Fruit fly (Drosophila melanogaster) whole organism, embryonic: ENCODE measurements around the gene CG32751.

Experiments used
- B-H1 ChIP-seq: fragments of 200-800 bp; sonication (Bioruptor generic); IDR thresholded peaks from 3 replicates; pipeline ENCODE4 v1.3.6; 2022; ENCODE audit warnings: missing biosample characterization, missing genetic modification characterization
- B-H2 ChIP-seq: fragments of 200-800 bp; sonication (Bioruptor generic); optimal IDR thresholded peaks from 2 replicates; lab custom pipeline; 2018; ENCODE audit warnings: missing biosample characterization, mild to moderate bottlenecking, missing genetic modification characterization
- CG10274 ChIP-seq: fragments of 200-800 bp; sonication (Bioruptor generic); optimal IDR thresholded peaks from 3 replicates; lab custom pipeline; 2017; ENCODE audit warnings: missing biosample characterization, mild to moderate bottlenecking, missing genetic modification characterization
- CG10431 ChIP-seq: fragments of 200-800 bp; sonication (Bioruptor generic); optimal IDR thresholded peaks from 3 replicates; lab custom pipeline; 2018; ENCODE audit warnings: missing biosample characterization, mild to moderate bottlenecking, missing genetic modification characterization
- CG10543 ChIP-seq: fragments of 200-800 bp; sonication (Bioruptor generic); optimal IDR thresholded peaks from 3 replicates; lab custom pipeline; 2017; ENCODE audit warnings: missing biosample characterization, mild to moderate bottlenecking, missing genetic modification characterization, moderate library complexity
- CG10565 ChIP-seq: fragments of 200-800 bp; sonication (Bioruptor generic); optimal IDR thresholded peaks from 3 replicates; lab custom pipeline; 2016; ENCODE audit warnings: missing biosample characterization, mild to moderate bottlenecking, missing genetic modification characterization
- CG1233 ChIP-seq: fragments of 200-800 bp; sonication (Bioruptor generic); optimal IDR thresholded peaks from 4 replicates; lab custom pipeline; 2018; ENCODE audit warnings: missing biosample characterization, mild to moderate bottlenecking, missing genetic modification characterization
- CG12744 ChIP-seq: fragments of 200-800 bp; sonication (Bioruptor generic); optimal IDR thresholded peaks from 2 replicates; lab custom pipeline; 2016; ENCODE audit warnings: missing biosample characterization, missing genetic modification characterization
- CG13775 ChIP-seq: fragments of 200-800 bp; sonication (Bioruptor generic); optimal IDR thresholded peaks from 3 replicates; lab custom pipeline; 2017; ENCODE audit warnings: missing biosample characterization, mild to moderate bottlenecking, missing genetic modification characterization
- CG14710 ChIP-seq: fragments of 200-800 bp; sonication (Bioruptor generic); optimal IDR thresholded peaks from 3 replicates; lab custom pipeline; 2019; ENCODE audit warnings: missing biosample characterization, mild to moderate bottlenecking, missing genetic modification characterization, moderate library complexity
- CG16779 ChIP-seq: fragments of 200-800 bp; sonication (Bioruptor generic); IDR thresholded peaks from 2 replicates; pipeline ENCODE4 v1.3.6; 2022; ENCODE audit warnings: missing biosample characterization, missing genetic modification characterization
- CG2875 ChIP-seq: fragments of 200-800 bp; sonication (Bioruptor generic); optimal IDR thresholded peaks from 2 replicates; lab custom pipeline; 2017; ENCODE audit warnings: missing biosample characterization, mild to moderate bottlenecking, missing genetic modification characterization, missing genetic modification reagents
- CG3726 ChIP-seq: fragments of 200-800 bp; sonication (Bioruptor generic); IDR thresholded peaks from 3 replicates; pipeline ENCODE4, ENCODE4 v1.3.6; 2022; ENCODE audit warnings: missing biosample characterization, missing genetic modification characterization
- CG4282 ChIP-seq: fragments of 200-800 bp; sonication (Bioruptor generic); optimal IDR thresholded peaks from 2 replicates; lab custom pipeline; 2016; ENCODE audit warnings: missing biosample characterization, missing genetic modification characterization
- CG4404 ChIP-seq: fragments of 200-800 bp; sonication (Bioruptor generic); IDR thresholded peaks from 2 replicates; pipeline ENCODE4 v1.3.6; 2022; ENCODE audit warnings: missing biosample characterization, missing genetic modification characterization
- CG6175 ChIP-seq: fragments of 200-800 bp; sonication (Bioruptor generic); IDR thresholded peaks from 3 replicates; pipeline ENCODE4 v1.3.6; 2022; ENCODE audit warnings: missing biosample characterization, missing genetic modification characterization
- CG6272 ChIP-seq: fragments of 200-800 bp; sonication (Bioruptor generic); IDR thresholded peaks from 2 replicates; pipeline ENCODE4 v1.3.6; 2022; ENCODE audit warnings: missing biosample characterization, missing genetic modification characterization
- CG7987 ChIP-seq: fragments of 200-800 bp; sonication (Bioruptor generic); optimal IDR thresholded peaks from 2 replicates; lab custom pipeline; 2018; ENCODE audit warnings: missing biosample characterization, mild to moderate bottlenecking, missing genetic modification characterization, moderate library complexity
- CHES-1-like ChIP-seq: fragments of 200-800 bp; sonication (Bioruptor generic); optimal IDR thresholded peaks from 2 replicates; lab custom pipeline; 2016; ENCODE audit warnings: missing biosample characterization, missing genetic modification characterization
- CoRest ChIP-seq: fragments of 200-800 bp; sonication (Bioruptor generic); optimal IDR thresholded peaks from 3 replicates; lab custom pipeline; 2018; ENCODE audit warnings: missing biosample characterization, mild to moderate bottlenecking, missing genetic modification characterization, moderate library complexity
- Dp ChIP-seq: fragments of 200-800 bp; sonication (Bioruptor generic); optimal IDR thresholded peaks from 2 replicates; lab custom pipeline; 2018; ENCODE audit warnings: missing biosample characterization, mild to moderate bottlenecking, missing genetic modification characterization, moderate library complexity
- HLHmδ ChIP-seq: fragments of 200-800 bp; sonication (Bioruptor generic); optimal IDR thresholded peaks from 2 replicates; lab custom pipeline; 2018; ENCODE audit warnings: missing biosample characterization, mild to moderate bottlenecking, missing genetic modification characterization, moderate library complexity
- HmgZ ChIP-seq: fragments of 200-800 bp; sonication (Bioruptor generic); optimal IDR thresholded peaks from 2 replicates; lab custom pipeline; 2018; ENCODE audit warnings: missing biosample characterization, mild to moderate bottlenecking, missing genetic modification characterization
- Hmr ChIP-seq: fragments of 200-800 bp; sonication (Bioruptor generic); optimal IDR thresholded peaks from 3 replicates; lab custom pipeline; 2017; ENCODE audit warnings: mild to moderate bottlenecking, missing biosample characterization, missing genetic modification reagents, missing genetic modification characterization
- Hr39 ChIP-seq: fragments of >200 bp; optimal IDR thresholded peaks from 2 replicates; lab custom pipeline; 2017
- Hsf ChIP-seq: fragments of 200-800 bp; sonication (Bioruptor generic); optimal IDR thresholded peaks from 3 replicates; lab custom pipeline; 2016; ENCODE audit warnings: missing biosample characterization, missing genetic modification characterization
- MBD-R2 ChIP-seq: fragments of 200-800 bp; sonication (Bioruptor generic); IDR thresholded peaks from 2 replicates; pipeline ENCODE4 v1.3.6; 2022; ENCODE audit warnings: missing biosample characterization, missing genetic modification characterization
- Myb ChIP-seq: fragments of 200-800 bp; sonication (Bioruptor generic); optimal IDR thresholded peaks from 2 replicates; lab custom pipeline; 2016; ENCODE audit warnings: missing biosample characterization, missing genetic modification characterization
- Side ChIP-seq: fragments of 200-800 bp; sonication (Bioruptor generic); optimal IDR thresholded peaks from 2 replicates; lab custom pipeline; 2016; ENCODE audit warnings: missing biosample characterization, missing genetic modification characterization
- Trl ChIP-seq, 3 experiments: fragments of >200 bp in 2 of 3; fragments of 200-800 bp in 1 of 3; sonication (Bioruptor generic) in 1 of 3; optimal IDR thresholded peaks; 2 replicates in 1 of 3; 3 replicates in 2 of 3; lab custom pipeline; 2016 to 2017; ENCODE audit warnings: missing biosample characterization in 1 of 3, missing genetic modification characterization in 1 of 3
- Xrp1 ChIP-seq: fragments of 200-800 bp; sonication (Bioruptor generic); IDR thresholded peaks from 2 replicates; pipeline ENCODE4 v1.3.6; 2022; ENCODE audit warnings: missing biosample characterization, missing genetic modification characterization
- al ChIP-seq: fragments of 200-800 bp; sonication (Bioruptor generic); IDR thresholded peaks from 2 replicates; pipeline ENCODE4 v1.3.6; 2022; ENCODE audit warnings: missing biosample characterization, missing genetic modification characterization
- ato ChIP-seq: fragments of 200-800 bp; sonication (Bioruptor generic); IDR thresholded peaks from 2 replicates; pipeline ENCODE4 v1.3.6; 2022; ENCODE audit warnings: missing biosample characterization, missing genetic modification characterization; ENCODE audit not compliant: partially characterized antibody
- bab2 ChIP-seq: fragments of 200-800 bp; sonication (Bioruptor generic); optimal IDR thresholded peaks from 2 replicates; lab custom pipeline; 2016; ENCODE audit warnings: missing biosample characterization, missing genetic modification characterization
- cas ChIP-seq: fragments of 200-800 bp; sonication (Bioruptor generic); IDR thresholded peaks from 2 replicates; pipeline ENCODE4 v1.3.6; 2022; ENCODE audit warnings: missing biosample characterization, missing genetic modification characterization
- dmrt11E ChIP-seq: fragments of 200-800 bp; sonication (Bioruptor generic); optimal IDR thresholded peaks from 3 replicates; lab custom pipeline; 2018; ENCODE audit warnings: missing biosample characterization, mild to moderate bottlenecking, missing genetic modification characterization, moderate library complexity
- ftz-f1 ChIP-seq: fragments of 200-800 bp; sonication (Bioruptor generic); optimal IDR thresholded peaks from 2 replicates; lab custom pipeline; 2016; ENCODE audit warnings: missing biosample characterization, missing genetic modification characterization
- gem ChIP-seq: fragments of 200-800 bp; sonication (Bioruptor generic); optimal IDR thresholded peaks from 2 replicates; lab custom pipeline; 2019; ENCODE audit warnings: missing biosample characterization, mild to moderate bottlenecking, missing genetic modification characterization, moderate library complexity
- hth ChIP-seq: fragments of >200 bp; optimal IDR thresholded peaks from 2 replicates; lab custom pipeline; 2017; ENCODE audit warnings: inconsistent platforms
- inv ChIP-seq: fragments of 200-800 bp; sonication (Bioruptor generic); IDR thresholded peaks from 2 replicates; pipeline ENCODE4 v1.3.6; 2022; ENCODE audit warnings: missing biosample characterization, missing genetic modification characterization; ENCODE audit not compliant: partially characterized antibody
- mld ChIP-seq: fragments of 200-800 bp; sonication (Bioruptor generic); IDR thresholded peaks from 3 replicates; pipeline ENCODE4 v1.3.6; 2022; ENCODE audit warnings: missing biosample characterization, missing genetic modification characterization; ENCODE audit not compliant: partially characterized antibody
- onecut ChIP-seq: fragments of 200-800 bp; sonication (Bioruptor generic); IDR thresholded peaks from 2 replicates; pipeline ENCODE4 v1.3.6; 2022; ENCODE audit warnings: missing biosample characterization, missing genetic modification characterization
- pb ChIP-seq: fragments of 200-800 bp; sonication (Bioruptor generic); optimal IDR thresholded peaks from 3 replicates; lab custom pipeline; 2016; ENCODE audit warnings: missing biosample characterization, missing genetic modification characterization
- row ChIP-seq: fragments of 200-800 bp; sonication (Bioruptor generic); IDR thresholded peaks from 3 replicates; pipeline ENCODE4 v1.3.6; 2022; ENCODE audit warnings: missing biosample characterization, missing genetic modification characterization
- salm ChIP-seq: fragments of 200-800 bp; sonication (Bioruptor generic); optimal IDR thresholded peaks from 2 replicates; lab custom pipeline; 2018; ENCODE audit warnings: missing biosample characterization, mild to moderate bottlenecking, missing genetic modification characterization
- sim ChIP-seq: fragments of 200-800 bp; sonication (Bioruptor generic); IDR thresholded peaks from 2 replicates; pipeline ENCODE4 v1.3.6; 2022; ENCODE audit warnings: missing biosample characterization, missing genetic modification characterization
- sob ChIP-seq: fragments of 200-800 bp; sonication (Bioruptor generic); IDR thresholded peaks from 2 replicates; pipeline ENCODE4 v1.3.6; 2022; ENCODE audit warnings: missing biosample characterization, missing genetic modification characterization
- vfl ChIP-seq: fragments of 200-800 bp; sonication (Bioruptor generic); optimal IDR thresholded peaks from 2 replicates; lab custom pipeline; 2016; ENCODE audit warnings: missing biosample characterization, missing genetic modification characterization

Gene CG32751

dm6 chrX:6224225-6225190 is 26.1 kb upstream of the CG32751 start, which contains the start of gene sqh (continued):
- TF ChIP-seq cas (GFP tag; lab: Robert Waterston, UW) = peak; percentile 55; the same call in 1 of the 2 replicates
- TF ChIP-seq Trl (optimal IDR thresholded peaks at IDR 0.05; lab: Kevin White, UChicago) = peak; percentile 36 to 49
- TF ChIP-seq Trl (GFP tag; optimal IDR thresholded peaks at IDR 0.05; lab: Kevin White, UChicago) = peak; percentile 26
- TF ChIP-seq salm = peak; percentile 78
- TF ChIP-seq row = peak; percentile 99
- TF ChIP-seq onecut (GFP tag; lab: Robert Waterston, UW) = peak; percentile 83
- TF ChIP-seq gem (tag; lab: Kevin White, UChicago) = peak; percentile 92
- peak; percentile 82 for TF ChIP-seq CG3726 (GFP tag; lab: Robert Waterston, UW)
- no peak for TF ChIP-seq mld
- no peak for TF ChIP-seq ato (GFP tag; lab: Robert Waterston, UW)
- peak; percentile 71 for TF ChIP-seq CG14710
- TF ChIP-seq CG4282 (GFP tag; lab: Kevin White, UChicago) = no peak
- peak; percentile 77; the same call in 2 of the 3 replicates for TF ChIP-seq CG6175 (GFP tag; lab: Robert Waterston, UW)
- no peak for TF ChIP-seq inv (GFP tag; lab: Robert Waterston, UW)
- no peak for TF ChIP-seq CG10565 (GFP tag; lab: Kevin White, UChicago)
- no peak for TF ChIP-seq Hr39 (lab: Kevin White, UChicago)
- peak; percentile 75 for TF ChIP-seq CG10431 (GFP tag; lab: Kevin White, UChicago)
- peak; percentile 93 for TF ChIP-seq CG10543 (GFP tag; lab: Kevin White, UChicago)
- TF ChIP-seq Hsf (GFP tag; lab: Kevin White, UChicago) = peak; percentile 76
- peak; percentile 44 for TF ChIP-seq CG12744 (GFP tag; lab: Kevin White, UChicago)
- peak; percentile 69 for TF ChIP-seq CG10274 (GFP tag; lab: Kevin White, UChicago)
- TF ChIP-seq CG4404 = peak; percentile 87
- no peak for TF ChIP-seq pb (GFP tag; lab: Kevin White, UChicago)
- no peak for TF ChIP-seq HLHmδ (GFP tag; lab: Kevin White, UChicago)
- TF ChIP-seq B-H2 (GFP tag; lab: Kevin White, UChicago) = peak; percentile 77
- peak; percentile 91 for TF ChIP-seq Hmr
- peak; percentile 23 for TF ChIP-seq bab2 (GFP tag; lab: Kevin White, UChicago)
- peak; percentile 51 for TF ChIP-seq ftz-f1 (GFP tag; lab: Kevin White, UChicago)
- TF ChIP-seq HmgZ (tag; lab: Kevin White, UChicago) = peak; percentile 89
- TF ChIP-seq CG7987 (GFP tag; lab: Kevin White, UChicago) = peak; percentile 66
- TF ChIP-seq MBD-R2 (GFP tag; lab: Robert Waterston, UW) = peak; percentile 68
- TF ChIP-seq B-H1 (GFP tag; lab: Robert Waterston, UW) = peak; percentile 70; the same call in 2 of the 3 replicates
- no peak for TF ChIP-seq CHES-1-like (GFP tag; lab: Kevin White, UChicago)
- 0 out of 2 replicates have a peak, but pooled peaks have one; percentile 37 for TF ChIP-seq sim
- peak; percentile 84 for TF ChIP-seq dmrt11E
- peak; percentile 60; the same call in 1 of the 2 replicates for TF ChIP-seq CG16779
- TF ChIP-seq CG13775 (GFP tag; lab: Kevin White, UChicago) = peak; percentile 85
- peak; percentile 84 for TF ChIP-seq CG1233
- peak; percentile 2 for TF ChIP-seq Myb (GFP tag; lab: Kevin White, UChicago)
- TF ChIP-seq sob (GFP tag; lab: Robert Waterston, UW) = peak; percentile 91
- TF ChIP-seq hth (lab: Kevin White, UChicago) = no peak
- peak; percentile 91 for TF ChIP-seq Xrp1 (GFP tag; lab: Robert Waterston, UW)
- peak; percentile 94 for TF ChIP-seq CoRest (tag; lab: Kevin White, UChicago)
- TF ChIP-seq CG6272 (GFP tag; lab: Robert Waterston, UW) = peak; percentile 87
- TF ChIP-seq Dp (GFP tag; lab: Kevin White, UChicago) = no peak
- no peak for TF ChIP-seq Side (GFP tag; lab: Kevin White, UChicago)
- peak; percentile 83 for TF ChIP-seq al
- peak; percentile 81 for TF ChIP-seq CG2875
- TF ChIP-seq vfl (GFP tag; lab: Kevin White, UChicago) = peak; percentile 63
